Fruit fly (Drosophila melanogaster) whole organism, pupa: ENCODE results near the gene CG7368.
"Not testable (repeated sequence)": the region's sequence is repeated elsewhere in the genome, so short reads cannot be mapped to it uniquely, and the experiment has no call there.

Experiments used
- CG10348 ChIP-seq: fragments of 200-800 bp; sonication (Bioruptor generic); IDR thresholded peaks from 2 replicates; pipeline ENCODE4 v1.3.6; 2022; ENCODE audit warnings: missing biosample characterization, missing genetic modification characterization
- CG12605 ChIP-seq: fragments of 200-800 bp; sonication (Bioruptor generic); IDR thresholded peaks from 2 replicates; pipeline ENCODE4 v1.3.6; 2022; ENCODE audit warnings: missing biosample characterization, missing genetic modification characterization
- CG13204 ChIP-seq: fragments of 200-800 bp; sonication (Bioruptor generic); optimal IDR thresholded peaks from 2 replicates; lab custom pipeline; 2018; ENCODE audit warnings: missing biosample characterization, mild to moderate bottlenecking, missing genetic modification characterization, moderate library complexity
- CG14655 ChIP-seq: fragments of 200-800 bp; sonication (Bioruptor generic); optimal IDR thresholded peaks from 3 replicates; lab custom pipeline; 2017; ENCODE audit warnings: mild to moderate bottlenecking, missing biosample characterization, missing genetic modification reagents, missing genetic modification characterization
- CG15710 ChIP-seq: fragments of 200-800 bp; sonication (Bioruptor generic); optimal IDR thresholded peaks from 2 replicates; lab custom pipeline; 2018; ENCODE audit warnings: missing biosample characterization, mild to moderate bottlenecking, missing genetic modification characterization, moderate library complexity
- CG17806 ChIP-seq: fragments of 200-800 bp; sonication (Bioruptor generic); optimal IDR thresholded peaks from 2 replicates; lab custom pipeline; 2018; ENCODE audit warnings: missing biosample characterization, mild to moderate bottlenecking, missing genetic modification characterization, moderate library complexity
- CG32121 ChIP-seq: fragments of 200-800 bp; sonication (Bioruptor generic); IDR thresholded peaks from 2 replicates; pipeline ENCODE4 v1.3.6; 2022; ENCODE audit warnings: missing biosample characterization, missing genetic modification characterization
- CG34367 ChIP-seq: fragments of 200-800 bp; sonication (Bioruptor generic); optimal IDR thresholded peaks from 2 replicates; lab custom pipeline; 2018; ENCODE audit warnings: missing biosample characterization, mild to moderate bottlenecking, missing genetic modification characterization
- CG4496 ChIP-seq: fragments of 200-800 bp; sonication (Bioruptor generic); IDR thresholded peaks from 3 replicates; pipeline ENCODE4 v1.3.6; 2022; ENCODE audit warnings: missing biosample characterization, missing genetic modification characterization
- CG8159 ChIP-seq: fragments of 200-800 bp; sonication (Bioruptor generic); optimal IDR thresholded peaks from 3 replicates; lab custom pipeline; 2018; ENCODE audit warnings: missing biosample characterization, mild to moderate bottlenecking, missing genetic modification characterization, moderate library complexity
- CG8301 ChIP-seq: fragments of 200-800 bp; sonication (Bioruptor generic); optimal IDR thresholded peaks from 2 replicates; lab custom pipeline; 2018; ENCODE audit warnings: missing biosample characterization, mild to moderate bottlenecking, missing genetic modification characterization
- CG9948 ChIP-seq: fragments of 200-800 bp; sonication (Bioruptor generic); optimal IDR thresholded peaks from 2 replicates; lab custom pipeline; 2018; ENCODE audit warnings: missing biosample characterization, mild to moderate bottlenecking, missing genetic modification characterization, moderate library complexity
- D1 ChIP-seq: fragments of 200-800 bp; sonication (Bioruptor generic); optimal IDR thresholded peaks from 2 replicates; lab custom pipeline; 2018; ENCODE audit warnings: missing biosample characterization, mild to moderate bottlenecking, missing genetic modification characterization, moderate library complexity
- EcR ChIP-seq: fragments of 200-800 bp; sonication (Bioruptor generic); optimal IDR thresholded peaks from 3 replicates; lab custom pipeline; 2019; ENCODE audit warnings: missing biosample characterization, missing genetic modification characterization, mild to moderate bottlenecking, moderate library complexity, missing genetic modification reagents
- Ets98B ChIP-seq: fragments of 200-800 bp; sonication (Bioruptor generic); IDR thresholded peaks from 2 replicates; pipeline ENCODE4 v1.3.6; 2022; ENCODE audit warnings: missing biosample characterization, missing genetic modification characterization
- Pif1A ChIP-seq: fragments of 200-800 bp; sonication (Bioruptor generic); optimal IDR thresholded peaks from 3 replicates; lab custom pipeline; 2016; ENCODE audit warnings: missing biosample characterization, missing genetic modification characterization
- Pif1B ChIP-seq: fragments of 200-800 bp; sonication (Bioruptor generic); optimal IDR thresholded peaks from 3 replicates; lab custom pipeline; 2016; ENCODE audit warnings: missing biosample characterization, missing genetic modification characterization
- Snoo ChIP-seq: fragments of 200-800 bp; sonication (Bioruptor generic); optimal IDR thresholded peaks from 3 replicates; lab custom pipeline; 2017; ENCODE audit warnings: missing biosample characterization, mild to moderate bottlenecking, missing genetic modification characterization, inconsistent platforms
- fd96Ca ChIP-seq: fragments of 200-800 bp; sonication (Bioruptor generic); IDR thresholded peaks from 3 replicates; pipeline ENCODE4 v1.3.6; 2022; ENCODE audit warnings: missing biosample characterization, missing genetic modification characterization
- gl ChIP-seq: fragments of 200-800 bp; sonication (Bioruptor generic); optimal IDR thresholded peaks from 2 replicates; lab custom pipeline; 2018; ENCODE audit warnings: missing biosample characterization, mild to moderate bottlenecking, missing genetic modification characterization
- rn ChIP-seq: fragments of 200-800 bp; sonication (Bioruptor generic); IDR thresholded peaks from 2 replicates; pipeline ENCODE4 v1.3.6; 2022; ENCODE audit warnings: missing biosample characterization, missing genetic modification characterization

CG7368 gene

dm6 chr3L:11589395-11589794, 7.6 kb upstream of the CG7368 start, which contains the start of gene CG7377:
CG7377 (plus strand) TSS chr3L:11589695.
- not testable (repeated sequence) for TF ChIP-seq CG15710 (tag; lab: Kevin White, UChicago); rn; CG8301

dm6 chr3L:11591131-11591530, 5.9 kb upstream of the CG7368 start, which contains the start of gene CG33268:
CG33268 (minus strand) TSS chr3L:11591231.
- TF ChIP-seq Snoo (tag; lab: Kevin White, UChicago) (no peak), CG15710 (tag; lab: Kevin White, UChicago) (no peak), D1 (no peak), CG13204 (no peak), CG8159 (tag; lab: Kevin White, UChicago) (no peak), CG34367 (tag; lab: Kevin White, UChicago) (no peak), rn (no peak), CG12605 (GFP tag; lab: Robert Waterston, UW) (no peak), EcR (GFP tag; lab: Kevin White, UChicago) (no peak), CG10348 (no peak), gl (no peak), Ets98B (GFP tag; lab: Robert Waterston, UW) (no peak), CG9948 (tag; lab: Kevin White, UChicago) (no peak), fd96Ca (GFP tag; lab: Robert Waterston, UW) (no peak)

- TF ChIP-seq CG8301 (no peak), CG13204 (peak; percentile 52)
These were observed 5.2 kb upstream of the CG7368 start for dm6 chr3L:11591803-11592202.

DNA sequence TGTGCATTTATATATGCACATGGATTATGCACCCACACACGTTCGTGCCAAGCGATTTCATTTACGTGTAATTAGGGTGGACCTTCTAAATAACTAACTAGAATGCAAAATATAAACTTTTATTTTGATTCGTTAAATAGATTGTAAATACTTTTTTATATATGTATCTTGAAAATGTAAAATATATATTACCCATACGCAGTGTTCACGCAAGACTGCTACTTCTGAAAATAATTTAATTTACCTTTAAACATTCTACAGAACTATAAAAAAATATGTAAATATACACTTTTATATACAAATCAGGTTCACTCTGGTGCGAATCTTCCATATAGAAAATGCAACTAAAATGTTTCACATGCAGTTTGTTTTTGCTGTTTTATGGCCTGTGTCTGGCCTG, 3.2 kb upstream of the CG7368 start:
- TF ChIP-seq Pif1B (GFP tag; lab: Kevin White, UChicago) (peak; percentile 3), CG8159 (tag; lab: Kevin White, UChicago) (peak; percentile 86), rn (no peak), D1 (no peak), Ets98B (GFP tag; lab: Robert Waterston, UW) (peak; percentile 28; the same call in 1 of the 2 replicates), CG34367 (tag; lab: Kevin White, UChicago) (peak; percentile 23), CG12605 (GFP tag; lab: Robert Waterston, UW) (no peak), Pif1A (GFP tag; lab: Kevin White, UChicago) (no peak), Snoo (tag; lab: Kevin White, UChicago) (no peak), gl (no peak), CG10348 (no peak), CG9948 (tag; lab: Kevin White, UChicago) (peak; percentile 40), EcR (GFP tag; lab: Kevin White, UChicago) (no peak), CG14655 (GFP tag; lab: Kevin White, UChicago) (peak; percentile 35), CG15710 (tag; lab: Kevin White, UChicago) (peak; percentile 46), CG8301 (peak; percentile 27), CG17806 (tag; lab: Kevin White, UChicago) (peak; percentile 35), CG32121 (GFP tag; lab: Robert Waterston, UW) (peak; percentile 61), CG4496 (GFP tag; lab: Robert Waterston, UW) (peak; percentile 55), CG13204 (no peak), fd96Ca (GFP tag; lab: Robert Waterston, UW) (no peak)

DNA sequence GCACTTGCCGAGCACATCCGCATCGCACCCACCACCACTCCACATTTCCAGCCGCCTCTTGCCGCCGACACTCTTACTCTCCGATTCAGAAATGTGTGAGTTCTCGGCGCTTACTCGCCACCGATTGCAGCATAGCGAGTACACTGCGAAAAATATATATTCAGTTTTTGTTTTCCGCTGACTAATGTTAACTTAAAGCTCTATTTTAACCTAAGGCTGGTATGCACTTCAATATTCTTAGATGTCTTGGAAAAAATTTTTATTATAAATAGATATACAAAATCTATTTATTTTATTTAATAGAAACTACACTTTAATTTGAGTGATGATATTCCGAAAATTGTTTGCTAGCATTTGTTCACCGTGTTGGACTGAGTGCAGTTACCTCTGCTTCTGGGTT, 2.3 kb downstream of the CG7368 start:
- TF ChIP-seq EcR (GFP tag; lab: Kevin White, UChicago) = peak; percentile 52
- TF ChIP-seq CG15710 (tag; lab: Kevin White, UChicago) = peak; percentile 61
- peak; percentile 22 for TF ChIP-seq Snoo (tag; lab: Kevin White, UChicago)
- no peak for TF ChIP-seq CG12605 (GFP tag; lab: Robert Waterston, UW)
- no peak for TF ChIP-seq Ets98B (GFP tag; lab: Robert Waterston, UW)
- peak; percentile 34 for TF ChIP-seq CG17806 (tag; lab: Kevin White, UChicago)
- TF ChIP-seq CG34367 (tag; lab: Kevin White, UChicago) = peak; percentile 18
- no peak for TF ChIP-seq CG32121 (GFP tag; lab: Robert Waterston, UW)
- no peak for TF ChIP-seq CG10348
- TF ChIP-seq CG9948 (tag; lab: Kevin White, UChicago) = peak; percentile 38
- TF ChIP-seq Pif1A (GFP tag; lab: Kevin White, UChicago) = no peak
- peak; percentile 52 for TF ChIP-seq CG8159 (tag; lab: Kevin White, UChicago)
- TF ChIP-seq CG8301 = no peak
- TF ChIP-seq CG14655 (GFP tag; lab: Kevin White, UChicago) = peak; percentile 18
- no peak for TF ChIP-seq D1
- TF ChIP-seq CG4496 (GFP tag; lab: Robert Waterston, UW) = 0 out of 3 replicates have a peak, but pooled peaks have one; percentile 22
- TF ChIP-seq fd96Ca (GFP tag; lab: Robert Waterston, UW) = no peak
- TF ChIP-seq CG13204 = peak; percentile 29
- no peak for TF ChIP-seq gl
- TF ChIP-seq rn = no peak
- peak; percentile 2 for TF ChIP-seq Pif1B (GFP tag; lab: Kevin White, UChicago)

dm6 chr3L:11599965-11600420, 3.0 kb downstream of the CG7368 start, which contains the start of the genes CG14137 and CG46394:
CG14137 (minus strand) TSS chr3L:11600065.
CG46394 (plus strand) TSS chr3L:11600370.
- TF ChIP-seq fd96Ca (GFP tag; lab: Robert Waterston, UW) = no peak

- TF ChIP-seq CG10348 = no peak
- peak; percentile 44; the same call in 1 of the 3 replicates for TF ChIP-seq CG4496 (GFP tag; lab: Robert Waterston, UW)
- TF ChIP-seq CG14655 (GFP tag; lab: Kevin White, UChicago) = no peak
- peak; percentile 28; the same call in 1 of the 2 replicates for TF ChIP-seq CG32121 (GFP tag; lab: Robert Waterston, UW)
- TF ChIP-seq fd96Ca (GFP tag; lab: Robert Waterston, UW) = 0 out of 3 replicates have a peak, but pooled peaks have one; percentile 16
- no peak for TF ChIP-seq CG9948 (tag; lab: Kevin White, UChicago)
- 0 out of 2 replicates have a peak, but pooled peaks have one; percentile 8 for TF ChIP-seq Ets98B (GFP tag; lab: Robert Waterston, UW)
- TF ChIP-seq Snoo (tag; lab: Kevin White, UChicago) = no peak
These were observed 4.1 kb downstream of the CG7368 start for dm6 chr3L:11601133-11601532.
